Worm (Caenorhabditis elegans): ENCODE measurements around the gene F40F12.3.
A peak's percentile ranks its signal among the peaks of the same experiment; 100 is the strongest.

ce11 chrIII:9965444-9965843, 44.8 kb upstream of the F40F12.3 start:
- TF ChIP-seq ceh-36 (tag; optimal IDR thresholded peaks at IDR 0.05): peak; percentile 58
- TF ChIP-seq flt-1 (GFP tag; IDR thresholded peaks at IDR 0.05): no peak
- TF ChIP-seq B0310.2 (tag; optimal IDR thresholded peaks at IDR 0.05): no peak
- no peak for TF ChIP-seq hnd-1 (tag; optimal IDR thresholded peaks at IDR 0.05)
- no peak for TF ChIP-seq tbx-37 (GFP tag; conservative IDR thresholded peaks at IDR 0.05)
- no peak for TF ChIP-seq ama-1 (optimal IDR thresholded peaks at IDR 0.05)
- no peak for TF ChIP-seq hmbx-1 (tag; optimal IDR thresholded peaks at IDR 0.05)
- TF ChIP-seq scrt-1 (GFP tag; IDR thresholded peaks at IDR 0.05): no peak
- TF ChIP-seq ceh-13 (GFP tag; optimal IDR thresholded peaks at IDR 0.05): no peak
